Fruit fly (Drosophila melanogaster): ENCODE data around the gene Dus2.

Dus2 gene

DNA sequence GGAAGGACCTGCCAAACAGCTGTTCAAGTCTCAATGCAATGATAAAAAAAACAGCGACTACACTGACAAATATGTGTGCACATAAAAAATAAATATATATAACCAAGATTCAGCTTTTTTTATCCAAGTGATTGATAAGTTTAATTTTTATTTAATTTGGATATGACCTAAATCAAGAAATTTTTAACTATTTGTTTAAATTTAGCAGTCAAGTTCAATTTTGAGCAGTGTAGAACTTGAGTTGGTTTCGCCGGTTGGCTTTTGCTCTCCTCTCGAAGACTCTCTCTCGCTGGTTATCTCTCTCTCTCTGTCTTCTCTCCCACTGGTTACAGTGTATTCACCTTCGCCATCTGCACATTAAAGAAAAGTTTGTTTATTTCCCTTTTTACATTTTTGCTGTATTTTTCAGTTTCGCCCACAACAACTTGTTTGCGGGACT, 19.7 kb upstream of the Dus2 start (continued):
- TF ChIP-seq CG10267 (tag; optimal IDR thresholded peaks at IDR 0.05) (peak; percentile 85), Fer1 (GFP tag; optimal IDR thresholded peaks at IDR 0.05) (peak; percentile 87), vnd (GFP tag; IDR thresholded peaks at IDR 0.05; ENCODE audit: partially characterized antibody) (no peak), slbo (GFP tag; IDR thresholded peaks at IDR 0.05) (peak; percentile 89), salm (tag; optimal IDR thresholded peaks at IDR 0.05) (peak; percentile 86), Sox100B (GFP tag; optimal IDR thresholded peaks at IDR 0.05) (peak; percentile 89), D19A (tag; optimal IDR thresholded peaks at IDR 0.05) (peak; percentile 84), CG2129 (GFP tag; IDR thresholded peaks at IDR 0.05; ENCODE audit: partially characterized antibody) (no peak), CG42726 (GFP tag; IDR thresholded peaks at IDR 0.05; ENCODE audit: partially characterized antibody) (no peak), CG11560 (tag; IDR thresholded peaks at IDR 0.05) (peak; percentile 60; the same call in 2 of the 3 replicates), Nf-YA (GFP tag; IDR thresholded peaks at IDR 0.05) (peak; percentile 75), ara (GFP tag; IDR thresholded peaks at IDR 0.05) (peak; percentile 82), CG12299 (tag; optimal IDR thresholded peaks at IDR 0.05) (peak; percentile 75), CG4424 (GFP tag; optimal IDR thresholded peaks at IDR 0.05) (peak; percentile 91), bsh (GFP tag; optimal IDR thresholded peaks at IDR 0.05) (peak; percentile 85 to 94), BEAF-32 (GFP tag; optimal IDR thresholded peaks at IDR 0.05) (no peak), CG3838 (GFP tag; optimal IDR thresholded peaks at IDR 0.05) (peak; percentile 35), Nf-YC (tag; optimal IDR thresholded peaks at IDR 0.05) (peak; percentile 61), tgo (GFP tag; IDR thresholded peaks at IDR 0.05) (peak; percentile 89), CG7357 (GFP tag; IDR thresholded peaks at IDR 0.05) (peak; percentile 72; the same call in 2 of the 3 replicates), CG13894 (tag; optimal IDR thresholded peaks at IDR 0.05) (peak; percentile 37), CG31388 (GFP tag; optimal IDR thresholded peaks at IDR 0.05) (peak; percentile 66), Abd-B (GFP tag; optimal IDR thresholded peaks at IDR 0.05) (peak; percentile 82), sim (GFP tag; IDR thresholded peaks at IDR 0.05) (peak; percentile 81), CG33557 (GFP tag; optimal IDR thresholded peaks at IDR 0.05) (peak; percentile 72), bowl (GFP tag; IDR thresholded peaks at IDR 0.05) (peak; percentile 61; the same call in 1 of the 2 replicates), run (tag; optimal IDR thresholded peaks at IDR 0.05) (peak; percentile 82), Meics (GFP tag; optimal IDR thresholded peaks at IDR 0.05) (peak; percentile 87), emc (GFP tag; optimal IDR thresholded peaks at IDR 0.05) (peak; percentile 57), CG10431 (GFP tag; optimal IDR thresholded peaks at IDR 0.05) (no peak), sima (GFP tag; optimal IDR thresholded peaks at IDR 0.05) (peak; percentile 53), CG34422 (GFP tag; IDR thresholded peaks at IDR 0.05) (peak; percentile 88), dm (GFP tag; optimal IDR thresholded peaks at IDR 0.05) (no peak), bbx (GFP tag; IDR thresholded peaks at IDR 0.05; ENCODE audit: partially characterized antibody) (no peak), pnt (GFP tag; optimal IDR thresholded peaks at IDR 0.05) (peak; percentile 73), Hr39 (optimal IDR thresholded peaks at IDR 0.05) (no peak), CG1602 (GFP tag; optimal IDR thresholded peaks at IDR 0.05) (peak; percentile 75), CG2199 (GFP tag; IDR thresholded peaks at IDR 0.05) (peak; percentile 50; the same call in 1 of the 3 replicates), nom (GFP tag; optimal IDR thresholded peaks at IDR 0.05) (peak; percentile 96), CG8089 (GFP tag; optimal IDR thresholded peaks at IDR 0.05) (peak; percentile 40), sens-2 (GFP tag; IDR thresholded peaks at IDR 0.05) (peak; percentile 71), disco-r (GFP tag; optimal IDR thresholded peaks at IDR 0.05) (peak; percentile 39), CG15514 (GFP tag; optimal IDR thresholded peaks at IDR 0.05) (peak; percentile 75), unc-4 (GFP tag; IDR thresholded peaks at IDR 0.05; ENCODE audit: partially characterized antibody) (no peak), CG14965 (GFP tag; optimal IDR thresholded peaks at IDR 0.05; ENCODE audit: borderline replicate concordance) (no peak), Camta (GFP tag; optimal IDR thresholded peaks at IDR 0.05) (peak; percentile 75), C15 (GFP tag; IDR thresholded peaks at IDR 0.05) (peak; percentile 81; the same call in 2 of the 3 replicates), CG3847 (GFP tag; IDR thresholded peaks at IDR 0.05) (peak; percentile 85), Six4 (GFP tag; optimal IDR thresholded peaks at IDR 0.05) (peak; percentile 82), hth (optimal IDR thresholded peaks at IDR 0.05) (no peak), Ada2b (GFP tag; IDR thresholded peaks at IDR 0.05) (peak; percentile 93)

All from whole organism, embryonic.